Worm (Caenorhabditis elegans) whole organism, young adult: Measurements from ENCODE around the gene T22C8.3.
A peak's percentile ranks its signal among the peaks of the same experiment; 100 is the strongest.

Experiments
- B0261.1 ChIP-seq: sonication (generic microtip); optimal IDR thresholded peaks from 2 replicates; lab custom pipeline; 2016; ENCODE audit warnings: mild to moderate bottlenecking, missing genetic modification characterization, moderate library complexity, missing compliant biosample characterization
- D2030.7 ChIP-seq: fragments of 200-800 bp; sonication (Bioruptor generic); IDR thresholded peaks from 2 replicates; pipeline ENCODE4 v1.3.6; 2022; ENCODE audit warnings: missing genetic modification reagents, missing genetic modification characterization, missing compliant biosample characterization
- F23B12.7 ChIP-seq: sonication (generic microtip); optimal IDR thresholded peaks from 2 replicates; lab custom pipeline; 2017; ENCODE audit warnings: missing genetic modification characterization, mild to moderate bottlenecking, missing compliant biosample characterization, antibody characterized with exemption, moderate library complexity; ENCODE audit not compliant: insufficient read depth
- F33H1.4 ChIP-seq: fragments of 200-800 bp; sonication (Bioruptor generic); IDR thresholded peaks from 2 replicates; pipeline ENCODE4 v1.3.6; 2022; ENCODE audit warnings: missing genetic modification reagents, missing genetic modification characterization, missing compliant biosample characterization
- F39B2.1 ChIP-seq: fragments of 200-800 bp; sonication (Bioruptor generic); IDR thresholded peaks from 2 replicates; pipeline ENCODE4 v1.3.6; 2022; ENCODE audit warnings: missing genetic modification reagents, missing genetic modification characterization, missing compliant biosample characterization
- F57A8.1 ChIP-seq: fragments of 200-800 bp; sonication (Bioruptor generic); optimal IDR thresholded peaks from 2 replicates; lab custom pipeline; 2018; ENCODE audit warnings: mild to moderate bottlenecking, missing genetic modification characterization, moderate library complexity, missing compliant biosample characterization
- Y67H2A.10 ChIP-seq: fragments of 200-800 bp; sonication (Bioruptor generic); conservative IDR thresholded peaks from 2 replicates; pipeline ENCODE4 v1.3.6; 2022; ENCODE audit warnings: missing genetic modification reagents, missing genetic modification characterization, missing compliant biosample characterization
- Y79H2A.3 ChIP-seq: fragments of 200-800 bp; sonication (Bioruptor generic); conservative IDR thresholded peaks from 2 replicates; pipeline ENCODE4 v1.3.6; 2022; ENCODE audit warnings: missing genetic modification reagents, missing genetic modification characterization, missing compliant biosample characterization
- ZK185.1 ChIP-seq: sonication (generic microtip); optimal IDR thresholded peaks from 2 replicates; lab custom pipeline; 2016; ENCODE audit warnings: mild to moderate bottlenecking, missing genetic modification characterization, missing compliant biosample characterization; ENCODE audit not compliant: poor library complexity, severe bottlenecking
- bed-2 ChIP-seq: fragments of 200-800 bp; sonication (Bioruptor generic); IDR thresholded peaks from 2 replicates; pipeline ENCODE4 v1.3.6; 2022; ENCODE audit warnings: missing genetic modification reagents, missing genetic modification characterization, missing compliant biosample characterization
- ccch-3 ChIP-seq: fragments of 200-800 bp; sonication (Bioruptor generic); optimal IDR thresholded peaks from 2 replicates; lab custom pipeline; 2018; ENCODE audit warnings: mild to moderate bottlenecking, missing genetic modification characterization, missing compliant biosample characterization
- ceh-79 ChIP-seq: sonication (generic microtip); optimal IDR thresholded peaks from 2 replicates; lab custom pipeline; 2017; ENCODE audit warnings: mild to moderate bottlenecking, missing genetic modification characterization, missing compliant biosample characterization
- die-1 ChIP-seq: sonication (generic microtip); optimal IDR thresholded peaks from 2 replicates; lab custom pipeline; 2016; ENCODE audit warnings: missing genotype, mild to moderate bottlenecking, missing genetic modification characterization, missing compliant biosample characterization
- dox-1 ChIP-seq: fragments of 200-800 bp; sonication (Bioruptor generic); IDR thresholded peaks from 2 replicates; pipeline ENCODE4 v1.3.6; 2022; ENCODE audit warnings: missing genetic modification reagents, missing genetic modification characterization, missing compliant biosample characterization
- dpl-1 ChIP-seq: fragments of 150-350 bp; optimal IDR thresholded peaks from 2 replicates; lab custom pipeline; 2014; ENCODE audit warnings: missing biosample characterization, missing genetic modification reagents, missing genetic modification characterization
- efl-1 ChIP-seq: fragments of 150-350 bp; optimal IDR thresholded peaks from 2 replicates; lab custom pipeline; 2014; ENCODE audit warnings: missing biosample characterization, missing genetic modification reagents, missing genetic modification characterization
- egl-18 ChIP-seq: fragments of 200-800 bp; sonication (Bioruptor generic); IDR thresholded peaks from 2 replicates; pipeline ENCODE4 v1.3.6; 2022; ENCODE audit warnings: missing genetic modification reagents, missing genetic modification characterization, missing compliant biosample characterization
- ekl-4 ChIP-seq: fragments of 200-800 bp; sonication (Bioruptor generic); IDR thresholded peaks from 2 replicates; pipeline ENCODE4 v1.3.6; 2022; ENCODE audit warnings: missing genetic modification reagents, missing genetic modification characterization, missing compliant biosample characterization
- ets-4 ChIP-seq: fragments of 200-800 bp; sonication (Bioruptor generic); optimal IDR thresholded peaks from 2 replicates; lab custom pipeline; 2018; ENCODE audit warnings: mild to moderate bottlenecking, missing genetic modification characterization, missing compliant biosample characterization
- fkh-3 ChIP-seq: sonication (generic microtip); optimal IDR thresholded peaks from 2 replicates; lab custom pipeline; 2016; ENCODE audit warnings: mild to moderate bottlenecking, missing genetic modification characterization, missing compliant biosample characterization
- gei-17 ChIP-seq: fragments of 200-800 bp; sonication (Bioruptor generic); optimal IDR thresholded peaks from 2 replicates; lab custom pipeline; 2018; ENCODE audit warnings: mild to moderate bottlenecking, missing genetic modification characterization, missing compliant biosample characterization
- him-1 ChIP-seq: sonication (generic microtip); optimal IDR thresholded peaks from 2 replicates; lab custom pipeline; 2016; ENCODE audit warnings: missing genotype, missing genetic modification reagents, missing genetic modification characterization, missing compliant biosample characterization
- let-526 ChIP-seq: fragments of 200-800 bp; sonication (Bioruptor generic); IDR thresholded peaks from 2 replicates; pipeline ENCODE4 v1.3.6; 2022; ENCODE audit warnings: missing genetic modification reagents, missing genetic modification characterization, missing compliant biosample characterization
- lin-35 ChIP-seq, 3 experiments: fragments of 150-350 bp in 2 of 3; sonication (generic microtip) in 1 of 3; optimal IDR thresholded peaks; 2 replicates each; lab custom pipeline; 2014 to 2018; ENCODE audit warnings: missing biosample characterization in 3 of 3, missing genetic modification characterization in 3 of 3, missing genetic modification reagents in 3 of 3
- lir-1 ChIP-seq: fragments of 200-800 bp; sonication (Bioruptor generic); conservative IDR thresholded peaks from 2 replicates; pipeline ENCODE4 v1.3.6; 2022; ENCODE audit warnings: missing genetic modification reagents, missing genetic modification characterization, missing compliant biosample characterization
- lsl-1 ChIP-seq: fragments of 200-800 bp; sonication (Bioruptor generic); optimal IDR thresholded peaks from 2 replicates; lab custom pipeline; 2018; ENCODE audit warnings: mild to moderate bottlenecking, missing genetic modification characterization, moderate library complexity, missing compliant biosample characterization
- rpc-1 ChIP-seq, 2 experiments: fragments of 150-350 bp in 1 of 2; sonication (generic microtip) in 1 of 2; optimal IDR thresholded peaks; 2 replicates each; lab custom pipeline; 2014 to 2018; ENCODE audit warnings: missing biosample characterization in 1 of 2, missing genetic modification characterization in 1 of 2, missing genetic modification reagents in 1 of 2, missing genotype in 1 of 2
- snpc-1.3 ChIP-seq: sonication (generic microtip); optimal IDR thresholded peaks from 2 replicates; lab custom pipeline; 2017; ENCODE audit warnings: missing genetic modification characterization, mild to moderate bottlenecking, missing compliant biosample characterization, antibody characterized with exemption, moderate library complexity, missing genotype, missing genetic modification reagents; ENCODE audit not compliant: insufficient read depth
- snpc-4 ChIP-seq, 5 experiments: fragments of 150-350 bp in 1 of 5; sonication (generic microtip) in 4 of 5; optimal IDR thresholded peaks; 2 replicates each; lab custom pipeline; 2014 to 2018; ENCODE audit warnings: missing genetic modification characterization in 5 of 5, missing biosample characterization in 3 of 5, antibody characterized with exemption in 2 of 5, mild to moderate bottlenecking in 2 of 5, missing compliant biosample characterization in 2 of 5, missing genotype in 2 of 5, moderate library complexity in 2 of 5, missing genetic modification reagents in 1 of 5
- tbp1 ChIP-seq: fragments of 200-800 bp; sonication (Bioruptor generic); optimal IDR thresholded peaks from 2 replicates; lab custom pipeline; 2018; ENCODE audit warnings: mild to moderate bottlenecking, missing genetic modification characterization, missing compliant biosample characterization
- tlf-1 ChIP-seq: fragments of 200-800 bp; sonication (Bioruptor generic); optimal IDR thresholded peaks from 2 replicates; lab custom pipeline; 2018; ENCODE audit warnings: mild to moderate bottlenecking, missing genetic modification characterization, missing compliant biosample characterization
- xnd-1 ChIP-seq: sonication (generic microtip); optimal IDR thresholded peaks from 2 replicates; lab custom pipeline; 2016; ENCODE audit warnings: missing genotype, missing genetic modification reagents, missing genetic modification characterization, missing compliant biosample characterization
- zfh-2 ChIP-seq: fragments of 200-800 bp; sonication (Bioruptor generic); conservative IDR thresholded peaks from 2 replicates; pipeline ENCODE4 v1.3.6; 2022; ENCODE audit warnings: missing genetic modification reagents, missing genetic modification characterization, missing compliant biosample characterization
- zim-3 ChIP-seq: sonication (generic microtip); optimal IDR thresholded peaks from 2 replicates; lab custom pipeline; 2017; ENCODE audit warnings: mild to moderate bottlenecking, missing genetic modification characterization, moderate library complexity, missing compliant biosample characterization
- ztf-25 ChIP-seq: fragments of 200-800 bp; sonication (Bioruptor generic); IDR thresholded peaks from 2 replicates; pipeline ENCODE4 v1.3.6; 2022; ENCODE audit warnings: missing genetic modification reagents, missing genetic modification characterization, missing compliant biosample characterization
- ztf-26 ChIP-seq: sonication (generic microtip); optimal IDR thresholded peaks from 2 replicates; lab custom pipeline; 2017; ENCODE audit warnings: missing genetic modification characterization, missing compliant biosample characterization
- ztf-6 ChIP-seq: fragments of 200-800 bp; sonication (Bioruptor generic); IDR thresholded peaks from 2 replicates; pipeline ENCODE4 v1.3.6; 2022; ENCODE audit warnings: missing genetic modification reagents, missing genetic modification characterization, missing compliant biosample characterization

Gene T22C8.3

DNA sequence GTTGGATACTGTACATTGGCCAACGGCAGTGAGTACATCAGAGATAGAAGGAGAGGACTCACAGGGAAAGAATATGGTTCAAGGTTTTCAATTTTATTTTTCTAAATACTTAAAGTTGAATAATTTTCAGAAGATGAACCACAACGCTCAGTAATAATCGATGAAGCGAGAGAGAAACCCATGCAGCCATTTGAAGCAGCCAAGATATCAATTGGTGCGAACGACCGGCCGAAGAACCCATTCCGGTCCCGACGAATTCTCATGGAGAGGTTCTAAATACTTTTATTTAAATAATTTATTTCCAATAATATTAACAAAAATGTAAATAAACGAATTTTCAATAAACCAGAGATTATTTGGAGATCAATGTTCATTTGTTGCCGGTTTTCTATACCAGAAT lies 21.6 kb downstream of the T22C8.3 start, which contains the start of gene pigg-1:
Gene pigg-1 (minus strand): TSS at position 101 of the 400 bp plus-strand sequence.
- TF ChIP-seq fkh-3 (tag; lab: Kevin White, UChicago) (no peak), dpl-1 (GFP tag; lab: Kevin White, UChicago) (no peak), him-1 (tag; lab: Kevin White, UChicago) (no peak), let-526 (GFP tag; lab: Robert Waterston, UW) (no peak), ceh-79 (no peak), snpc-4 (GFP tag; optimal IDR thresholded peaks at IDR 0.05; lab: Kevin White, UChicago) (no peak), snpc-4 (tag; optimal IDR thresholded peaks at IDR 0.05; lab: Kevin White, UChicago) (no peak), Y67H2A.10 (GFP tag; lab: Robert Waterston, UW) (no peak), ets-4 (GFP tag; lab: Kevin White, UChicago) (no peak), tbp1 (no peak), lin-35 (GFP tag; optimal IDR thresholded peaks at IDR 0.05; lab: Kevin White, UChicago) (no peak), F39B2.1 (no peak), F57A8.1 (GFP tag; lab: Kevin White, UChicago) (no peak), Y79H2A.3 (GFP tag; lab: Robert Waterston, UW) (no peak), ZK185.1 (no peak), xnd-1 (no peak), zim-3 (tag; lab: Kevin White, UChicago) (no peak)
- TF ChIP-seq, all 124 proteins: peak for 0

- TF ChIP-seq ztf-6 (no peak), F39B2.1 (no peak), efl-1 (no peak), rpc-1 (optimal IDR thresholded peaks at IDR 0.05; lab: Kevin White, UChicago) (no peak), rpc-1 (tag; optimal IDR thresholded peaks at IDR 0.05; lab: Kevin White, UChicago) (no peak), Y79H2A.3 (GFP tag; lab: Robert Waterston, UW) (no peak), bed-2 (no peak), snpc-1.3 (tag; lab: Kevin White, UChicago) (no peak), B0261.1 (tag; lab: Kevin White, UChicago) (no peak), tbp1 (no peak), lir-1 (no peak)
These were observed 22.6 kb downstream of the T22C8.3 start, which contains the start of gene F28C6.5 for ce11 chrII:8599214-8599613. Gene F28C6.5, plus strand, starts transcription at chrII:8599514.

- no peak for TF ChIP-seq ekl-4 (GFP tag; lab: Robert Waterston, UW)
- no peak for TF ChIP-seq ztf-26 (tag; lab: Kevin White, UChicago)
- TF ChIP-seq ccch-3 (GFP tag; lab: Kevin White, UChicago), result no peak
- no peak for TF ChIP-seq zfh-2 (GFP tag; lab: Robert Waterston, UW)
- TF ChIP-seq F57A8.1 (GFP tag; lab: Kevin White, UChicago), result no peak
- peak; percentile 71 for TF ChIP-seq lsl-1
- TF ChIP-seq tlf-1 (GFP tag; lab: Kevin White, UChicago), result no peak
- TF ChIP-seq F33H1.4 (GFP tag; lab: Robert Waterston, UW), result peak; percentile 69
- TF ChIP-seq, all 124 proteins: peak for 2
These were observed 27.8 kb downstream of the T22C8.3 start, which contains the start of gene aptf-3 for ce11 chrII:8593840-8594625. Gene aptf-3, plus strand, starts transcription at chrII:8594190.

ce11 chrII:8590684-8591083 lies 31.1 kb downstream of the T22C8.3 start, which contains the start of gene aptf-4:
Gene aptf-4, plus strand, starts transcription at chrII:8590984.
- no peak for TF ChIP-seq egl-18 (GFP tag; lab: Robert Waterston, UW)
- TF ChIP-seq ztf-25 (GFP tag; lab: Robert Waterston, UW), result no peak
- TF ChIP-seq F23B12.7, result no peak
- TF ChIP-seq efl-1, result no peak
- TF ChIP-seq gei-17 (GFP tag; lab: Kevin White, UChicago), result no peak
- no peak for TF ChIP-seq die-1 (tag; lab: Kevin White, UChicago)
- no peak for TF ChIP-seq D2030.7 (GFP tag; lab: Robert Waterston, UW)
- TF ChIP-seq dox-1 (GFP tag; lab: Robert Waterston, UW), result no peak
